Fruit fly (Drosophila melanogaster): ENCODE measurements around the gene CG33003.

Gene CG33003

dm6 chr2L:4417982-4418381 is 17.2 kb downstream of the CG33003 start:
- TF ChIP-seq noc (tag; optimal IDR thresholded peaks at IDR 0.05): no peak

dm6 chr2L:4418819-4419218 is 18.1 kb downstream of the CG33003 start:
- no peak for TF ChIP-seq noc (tag; optimal IDR thresholded peaks at IDR 0.05)

dm6 chr2L:4422154-4422553 is 21.4 kb downstream of the CG33003 start:
- no peak for TF ChIP-seq noc (tag; optimal IDR thresholded peaks at IDR 0.05)

- TF ChIP-seq noc (tag; optimal IDR thresholded peaks at IDR 0.05): no peak
Observed at dm6 chr2L:4433608-4434007, 32.9 kb downstream of the CG33003 start, which contains the start of the genes CG34177 and CG34178. TSS of gene CG34177 (plus strand) at chr2L:4433908. TSS of gene CG34178 (plus strand) at chr2L:4433908.

- TF ChIP-seq noc (tag; optimal IDR thresholded peaks at IDR 0.05): no peak
Observed at dm6 chr2L:4437487-4437886, 36.7 kb downstream of the CG33003 start, which contains the start of gene CG43056. TSS of gene CG43056 (plus strand) at chr2L:4437787.

dm6 chr2L:4440881-4441737 is 40.4 kb downstream of the CG33003 start, which contains the start of gene CG15431:
TSS of gene CG15431 (minus strand) at chr2L:4441282.
- TF ChIP-seq noc (tag; optimal IDR thresholded peaks at IDR 0.05): no peak

- TF ChIP-seq noc (tag; optimal IDR thresholded peaks at IDR 0.05): no peak
Observed at dm6 chr2L:4442010-4442587, 41.3 kb downstream of the CG33003 start, which contains the start of the genes Sfp24F and CG15432. TSS of gene Sfp24F (minus strand) at chr2L:4442060. TSS of gene CG15432 (plus strand) at chr2L:4442320.

- TF ChIP-seq noc (tag; optimal IDR thresholded peaks at IDR 0.05): no peak
Observed at dm6 chr2L:4444457-4444856, 43.7 kb downstream of the CG33003 start, which contains the start of the genes morgue and Elp3. TSS of gene morgue (minus strand) at chr2L:4444680. TSS of gene Elp3 (plus strand) at chr2L:4444732.

dm6 chr2L:4448582-4449016 is 47.8 kb downstream of the CG33003 start, which contains the start of gene MFS18:
TSS of gene MFS18 (minus strand) at chr2L:4448635.
- peak; percentile 91 for TF ChIP-seq noc (tag; optimal IDR thresholded peaks at IDR 0.05)
